Fruit fly (Drosophila melanogaster): ENCODE measurements around the gene Pvf2.

- no peak for TF ChIP-seq dmrt93B (GFP tag; optimal IDR thresholded peaks at IDR 0.05)
- no peak for TF ChIP-seq br (GFP tag; optimal IDR thresholded peaks at IDR 0.05)
- no peak for TF ChIP-seq tai (GFP tag; optimal IDR thresholded peaks at IDR 0.05)
Observed at dm6 chr2L:7051740-7052139, 32.7 kb downstream of the Pvf2 start.

All from whole organism, wandering third instar larva.